Worm (Caenorhabditis elegans) whole organism, L3 larva: ENCODE results near the gene F53C11.5.

Experiments
- R02D3.7 ChIP-seq: fragments of 150-350 bp; optimal IDR thresholded peaks from 2 replicates; lab custom pipeline; 2014; ENCODE audit warnings: missing biosample characterization, missing genetic modification characterization
- aly-2 ChIP-seq: fragments of 150-350 bp; optimal IDR thresholded peaks from 2 replicates; lab custom pipeline; 2014; ENCODE audit warnings: missing biosample characterization, missing genetic modification characterization
- ama-1 ChIP-seq: fragments of 150-350 bp; optimal IDR thresholded peaks from 2 replicates; lab custom pipeline; 2018
- ceh-28 ChIP-seq: fragments of 150-350 bp; optimal IDR thresholded peaks from 2 replicates; lab custom pipeline; 2014; ENCODE audit warnings: missing biosample characterization, missing genetic modification reagents, missing genetic modification characterization
- ceh-82 ChIP-seq: fragments of 150-350 bp; optimal IDR thresholded peaks from 2 replicates; lab custom pipeline; 2014; ENCODE audit warnings: missing biosample characterization, missing genetic modification characterization
- ceh-9 ChIP-seq: sonication (generic microtip); optimal IDR thresholded peaks from 2 replicates; lab custom pipeline; 2018; ENCODE audit warnings: missing biosample characterization, missing genetic modification characterization
- daf-12 ChIP-seq: fragments of 150-350 bp; optimal IDR thresholded peaks from 2 replicates; lab custom pipeline; 2014; ENCODE audit warnings: missing biosample characterization, missing genetic modification reagents, missing genetic modification characterization
- egl-5 ChIP-seq: fragments of 150-350 bp; optimal IDR thresholded peaks from 2 replicates; lab custom pipeline; 2017; ENCODE audit warnings: missing biosample characterization, missing genetic modification reagents, missing genetic modification characterization, inconsistent platforms
- elt-1 ChIP-seq: fragments of 150-350 bp; optimal IDR thresholded peaks from 2 replicates; lab custom pipeline; 2014; ENCODE audit warnings: missing biosample characterization, missing genetic modification characterization
- elt-2 ChIP-seq: sonication (generic microtip); optimal IDR thresholded peaks from 2 replicates; lab custom pipeline; 2016; ENCODE audit warnings: missing genetic modification reagents, mild to moderate bottlenecking, missing genetic modification characterization, missing compliant biosample characterization
- elt-3 ChIP-seq, 3 experiments: fragments of 150-350 bp in 1 of 3; sonication (generic microtip) in 2 of 3; optimal IDR thresholded peaks; 2 replicates in 2 of 3; 4 replicates in 1 of 3; lab custom pipeline; 2014 to 2017; ENCODE audit warnings: missing biosample characterization in 3 of 3, missing genetic modification characterization in 3 of 3
- eor-1 ChIP-seq, 2 experiments: fragments of 150-350 bp; optimal IDR thresholded peaks; 2 replicates each; lab custom pipeline; 2014 to 2018; ENCODE audit warnings: missing biosample characterization in 2 of 2, missing genetic modification characterization in 2 of 2
- fkh-10 ChIP-seq: sonication (generic microtip); optimal IDR thresholded peaks from 2 replicates; lab custom pipeline; 2017; ENCODE audit warnings: missing biosample characterization, missing genetic modification reagents, missing genetic modification characterization
- fos-1 ChIP-seq: fragments of 150-350 bp; optimal IDR thresholded peaks from 2 replicates; lab custom pipeline; 2014; ENCODE audit warnings: missing biosample characterization, missing genetic modification characterization
- hmg-11 ChIP-seq: sonication (generic microtip); optimal IDR thresholded peaks from 2 replicates; lab custom pipeline; 2016; ENCODE audit warnings: missing genetic modification characterization, missing compliant biosample characterization
- jun-1 ChIP-seq: fragments of 150-350 bp; optimal IDR thresholded peaks from 2 replicates; lab custom pipeline; 2014; ENCODE audit warnings: missing biosample characterization, missing genetic modification reagents, missing genetic modification characterization
- lin-39 ChIP-seq: fragments of 150-350 bp; optimal IDR thresholded peaks from 2 replicates; lab custom pipeline; 2018; ENCODE audit warnings: missing biosample characterization, missing genetic modification reagents, missing genetic modification characterization
- lsy-12 ChIP-seq: sonication (generic microtip); optimal IDR thresholded peaks from 2 replicates; lab custom pipeline; 2016; ENCODE audit warnings: mild to moderate bottlenecking, missing genetic modification characterization, missing compliant biosample characterization
- mml-1 ChIP-seq: fragments of 150-350 bp; sonication (generic microtip); optimal IDR thresholded peaks from 3 replicates; lab custom pipeline; 2014; ENCODE audit warnings: missing biosample characterization, missing genetic modification characterization
- nfya-1 ChIP-seq: sonication (generic microtip); optimal IDR thresholded peaks from 2 replicates; lab custom pipeline; 2017; ENCODE audit warnings: missing genetic modification characterization, mild to moderate bottlenecking, missing compliant biosample characterization, antibody characterized with exemption, moderate library complexity; ENCODE audit not compliant: insufficient read depth
- nhr-12 ChIP-seq: fragments of 150-350 bp; optimal IDR thresholded peaks from 2 replicates; lab custom pipeline; 2014; ENCODE audit warnings: missing biosample characterization, missing genetic modification characterization
- nhr-23 ChIP-seq: fragments of 150-350 bp; optimal IDR thresholded peaks from 2 replicates; lab custom pipeline; 2014; ENCODE audit warnings: missing biosample characterization, missing genetic modification reagents, missing genetic modification characterization
- nhr-25 ChIP-seq: sonication (generic microtip); optimal IDR thresholded peaks from 2 replicates; lab custom pipeline; 2017; ENCODE audit warnings: missing biosample characterization, missing genetic modification characterization
- nhr-28 ChIP-seq: fragments of 150-350 bp; optimal IDR thresholded peaks from 2 replicates; lab custom pipeline; 2014; ENCODE audit warnings: missing biosample characterization, missing genetic modification characterization
- nhr-43 ChIP-seq: sonication (generic microtip); optimal IDR thresholded peaks from 2 replicates; lab custom pipeline; 2016; ENCODE audit warnings: mild to moderate bottlenecking, missing genetic modification characterization, missing compliant biosample characterization; ENCODE audit not compliant: poor library complexity, severe bottlenecking
- nhr-76 ChIP-seq: fragments of 150-350 bp; sonication (generic microtip); optimal IDR thresholded peaks from 5 replicates; lab custom pipeline; 2014; ENCODE audit warnings: missing biosample characterization, missing genetic modification characterization
- nhr-77 ChIP-seq: fragments of 150-350 bp; optimal IDR thresholded peaks from 2 replicates; lab custom pipeline; 2014; ENCODE audit warnings: missing biosample characterization, missing genetic modification characterization
- pha-4 ChIP-seq: fragments of 150-350 bp; optimal IDR thresholded peaks from 2 replicates; lab custom pipeline; 2014; ENCODE audit warnings: missing biosample characterization, missing genetic modification reagents, missing genetic modification characterization
- pqm-1 ChIP-seq: fragments of 150-350 bp; optimal IDR thresholded peaks from 2 replicates; lab custom pipeline; 2017; ENCODE audit warnings: missing biosample characterization, missing genetic modification characterization, inconsistent platforms
- sea-2 ChIP-seq: fragments of 150-350 bp; sonication (generic microtip); optimal IDR thresholded peaks from 4 replicates; lab custom pipeline; 2014; ENCODE audit warnings: missing biosample characterization, missing genetic modification reagents, missing genetic modification characterization
- unc-39 ChIP-seq: sonication (generic microtip); optimal IDR thresholded peaks from 4 replicates; lab custom pipeline; 2017; ENCODE audit warnings: missing biosample characterization, missing genetic modification characterization
- unc-62 ChIP-seq: fragments of 150-350 bp; sonication (generic microtip); optimal IDR thresholded peaks from 4 replicates; lab custom pipeline; 2014; ENCODE audit warnings: missing biosample characterization, missing genetic modification reagents, missing genetic modification characterization
- ztf-4 ChIP-seq: fragments of 150-350 bp; optimal IDR thresholded peaks from 2 replicates; lab custom pipeline; 2014; ENCODE audit warnings: missing biosample characterization, missing genetic modification characterization

The F53C11.5 gene

DNA sequence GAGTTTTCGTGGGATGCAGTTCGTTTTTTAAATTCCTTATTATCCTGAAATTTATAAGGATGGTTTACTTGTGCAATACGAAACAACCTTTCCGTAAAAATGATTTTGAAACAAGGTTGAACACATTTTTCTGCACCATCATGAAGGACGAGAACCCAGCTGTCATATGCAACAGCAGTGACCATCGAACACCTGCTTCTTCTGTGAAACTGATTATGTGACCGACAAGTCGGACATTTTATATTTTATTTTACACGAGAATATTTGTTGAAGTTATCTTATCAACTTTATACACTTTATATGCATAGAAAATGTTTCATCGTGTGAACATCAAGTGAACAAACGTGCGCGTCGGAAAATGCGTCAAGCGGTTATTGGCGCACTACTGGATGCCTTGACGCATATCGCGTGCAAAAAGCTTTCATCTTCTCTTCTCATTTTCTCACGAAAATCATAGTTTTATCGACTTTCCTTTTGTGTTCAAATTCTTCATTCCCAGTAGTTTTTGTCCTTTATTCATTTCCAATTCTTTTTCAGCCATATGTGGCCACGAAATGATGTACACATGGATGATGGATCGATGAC lies 31.6 kb downstream of the F53C11.5 start, which contains the start of gene sel-10 (continued):
- TF ChIP-seq nhr-12 (tag; lab: Kevin White, UChicago) = no peak
- TF ChIP-seq ama-1 (lab: Kevin White, UChicago) = no peak
- TF ChIP-seq pqm-1 (tag; lab: Kevin White, UChicago) = no peak
- peak; percentile 76 for TF ChIP-seq nfya-1 (tag; lab: Kevin White, UChicago)
- TF ChIP-seq aly-2 (tag; lab: Kevin White, UChicago) = no peak
- TF ChIP-seq elt-2 (tag; lab: Kevin White, UChicago) = peak; percentile 57
- no peak for TF ChIP-seq lsy-12 (tag; lab: Kevin White, UChicago)
- no peak for TF ChIP-seq elt-1 (tag; lab: Kevin White, UChicago)
- TF ChIP-seq egl-5 (tag; lab: Kevin White, UChicago) = no peak
- TF ChIP-seq mml-1 (tag; lab: Kevin White, UChicago) = no peak
- peak; percentile 66 for TF ChIP-seq hmg-11 (tag; lab: Kevin White, UChicago)
- no peak for TF ChIP-seq fos-1 (tag; lab: Kevin White, UChicago)
- peak; percentile 47 for TF ChIP-seq R02D3.7 (tag; lab: Kevin White, UChicago)
- TF ChIP-seq ceh-82 = no peak
- TF ChIP-seq nhr-76 (tag; lab: Kevin White, UChicago) = no peak
- TF ChIP-seq sea-2 (GFP tag; lab: Kevin White, UChicago) = no peak
- TF ChIP-seq ceh-28 (tag; lab: Kevin White, UChicago) = no peak
- peak; percentile 36 for TF ChIP-seq lin-39
- peak; percentile 62 for TF ChIP-seq pha-4
- TF ChIP-seq nhr-77 (tag; lab: Kevin White, UChicago) = peak; percentile 3

DNA sequence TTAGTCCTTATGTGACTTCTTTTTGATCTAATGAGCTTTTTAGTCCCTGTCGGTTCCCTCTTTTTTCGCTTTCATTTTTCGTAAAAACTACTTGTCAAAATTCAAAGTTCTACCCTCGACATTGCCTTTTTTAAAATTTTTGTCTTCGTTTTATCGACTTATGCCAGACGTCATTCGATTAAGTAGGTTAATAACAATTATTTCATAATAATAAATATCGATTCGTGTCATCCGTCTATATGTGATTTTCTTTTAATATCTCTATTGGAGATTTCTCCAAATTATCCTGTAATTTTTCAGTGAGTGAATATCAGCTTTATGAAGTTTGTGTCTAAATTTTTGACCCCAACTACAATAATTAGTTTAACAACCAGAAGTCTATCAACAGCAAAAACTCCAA lies 35.4 kb downstream of the F53C11.5 start, which contains the start of gene hpo-31:
hpo-31 (plus strand) TSS at position 301 of the 400 bp plus-strand sequence.
- TF ChIP-seq nhr-23 (tag; lab: Kevin White, UChicago) = no peak
- TF ChIP-seq, all 47 proteins: peak for 0

DNA sequence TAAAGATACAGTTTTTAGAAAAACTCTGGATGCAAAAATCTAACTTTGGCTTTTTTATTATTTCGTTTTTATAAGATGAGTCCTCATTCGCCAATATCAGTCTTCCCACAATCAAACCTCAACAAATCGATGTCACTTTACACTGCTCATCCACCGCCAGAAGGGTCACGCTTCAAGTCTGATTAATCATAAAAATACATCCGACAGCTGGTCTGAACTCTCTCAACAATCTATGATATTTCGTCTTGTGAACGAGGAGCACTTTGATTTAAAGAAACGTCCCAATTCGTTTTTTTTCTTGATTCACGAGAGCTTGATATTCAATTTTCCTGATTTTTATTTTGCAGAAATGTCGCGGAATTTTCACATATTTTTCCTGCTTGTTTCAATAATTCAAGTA lies 40.6 kb downstream of the F53C11.5 start, which contains the start of gene nrf-5:
nrf-5 (plus strand) TSS at position 348 of the 400 bp plus-strand sequence.
- TF ChIP-seq unc-39 (tag; lab: Kevin White, UChicago) (no peak), R02D3.7 (tag; lab: Kevin White, UChicago) (no peak), nhr-77 (tag; lab: Kevin White, UChicago) (no peak), eor-1 (tag; optimal IDR thresholded peaks at IDR 0.05; lab: Kevin White, UChicago) (no peak), elt-2 (tag; lab: Kevin White, UChicago) (no peak), nhr-43 (tag; lab: Kevin White, UChicago) (no peak), elt-3 (tag; optimal IDR thresholded peaks at IDR 0.05; lab: Kevin White, UChicago) (no peak), elt-1 (tag; lab: Kevin White, UChicago) (no peak), mml-1 (tag; lab: Kevin White, UChicago) (no peak), egl-5 (tag; lab: Kevin White, UChicago) (no peak), fkh-10 (GFP tag; lab: Kevin White, UChicago) (no peak), nhr-23 (tag; lab: Kevin White, UChicago) (no peak), unc-62 (no peak), jun-1 (tag; lab: Kevin White, UChicago) (no peak)

DNA sequence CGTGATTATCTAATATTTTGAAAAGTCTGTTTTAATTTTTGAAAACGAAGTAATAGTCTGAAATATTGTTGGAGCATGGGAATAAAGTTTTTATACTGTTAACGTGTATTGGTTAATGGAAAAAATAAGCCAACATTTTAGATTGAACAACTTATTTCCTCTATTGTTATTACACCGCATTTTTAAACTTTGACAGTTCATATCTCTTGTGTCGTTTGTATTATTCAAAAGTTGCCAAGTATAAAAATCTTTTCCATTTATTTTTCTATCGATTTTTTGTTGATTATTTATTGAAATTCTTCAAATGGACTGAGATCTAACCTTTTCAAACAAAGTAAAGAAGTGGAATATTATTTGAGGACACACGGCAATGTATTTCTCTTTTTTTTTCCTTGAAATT lies 43.5 kb downstream of the F53C11.5 start, which contains the start of gene str-165:
str-165 (plus strand) TSS at position 301 of the 400 bp plus-strand sequence.
- TF ChIP-seq nhr-77 (tag; lab: Kevin White, UChicago) (no peak), elt-1 (tag; lab: Kevin White, UChicago) (no peak), nhr-25 (tag; lab: Kevin White, UChicago) (no peak), ceh-9 (no peak), elt-3 (tag; optimal IDR thresholded peaks at IDR 0.05; lab: Kevin White, UChicago) (no peak), ztf-4 (tag; lab: Kevin White, UChicago) (no peak), nhr-12 (tag; lab: Kevin White, UChicago) (no peak), pha-4 (no peak)

DNA sequence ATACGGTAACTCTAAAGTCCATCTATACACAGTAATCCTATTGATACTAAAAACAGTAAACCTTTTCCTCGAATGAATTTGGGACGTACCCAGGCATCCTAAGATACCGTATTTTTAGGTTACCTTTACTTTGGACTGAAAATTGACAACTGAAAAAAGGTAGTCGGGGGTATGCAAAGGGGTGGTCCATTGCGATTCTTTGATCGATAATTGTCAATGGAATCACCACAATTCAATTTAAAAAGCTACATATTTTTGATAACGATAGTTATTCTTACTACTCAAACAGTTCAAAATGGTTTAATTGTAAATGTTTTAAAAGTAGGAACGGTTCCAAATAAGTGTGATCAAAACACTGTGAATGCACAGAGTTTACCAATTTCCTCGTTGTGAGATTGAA lies 46.6 kb downstream of the F53C11.5 start, which contains the start of gene srx-129:
srx-129 (plus strand) TSS at position 301 of the 400 bp plus-strand sequence.
- TF ChIP-seq nhr-28 (tag; lab: Kevin White, UChicago) (no peak), nfya-1 (tag; lab: Kevin White, UChicago) (no peak), pha-4 (no peak), mml-1 (tag; lab: Kevin White, UChicago) (no peak), daf-12 (tag; lab: Kevin White, UChicago) (no peak), sea-2 (GFP tag; lab: Kevin White, UChicago) (no peak)
- TF ChIP-seq, all 47 proteins: peak for 0
